Fruit fly (Drosophila melanogaster): ENCODE results near the gene CG34135.
A peak's percentile ranks its signal among the peaks of the same experiment; 100 is the strongest.

The CG34135 gene

dm6 chr3R:8729542-8729941 is 38.4 kb downstream of the CG34135 start, which contains the start of gene ranshi:
ranshi (minus strand) TSS chr3R:8729693.
- no peak for TF ChIP-seq pad (GFP tag; optimal IDR thresholded peaks at IDR 0.05)
- no peak for TF ChIP-seq CG11617 (GFP tag; optimal IDR thresholded peaks at IDR 0.05)
- TF ChIP-seq Clk (GFP tag; optimal IDR thresholded peaks at IDR 0.05), result no peak
- TF ChIP-seq tj (GFP tag; optimal IDR thresholded peaks at IDR 0.05), result no peak
- TF ChIP-seq CG14711 (tag; optimal IDR thresholded peaks at IDR 0.05), result no peak
- no peak for TF ChIP-seq CG7045 (GFP tag; optimal IDR thresholded peaks at IDR 0.05)
- TF ChIP-seq kay (GFP tag; ENCODE audit: borderline replicate concordance), result peak; percentile 39
- TF ChIP-seq CG1620 (GFP tag; optimal IDR thresholded peaks at IDR 0.05), result no peak

dm6 chr3R:8726632-8727031 is 41.4 kb downstream of the CG34135 start, which contains the start of gene CG8159:
CG8159 (plus strand) TSS chr3R:8726854.
- peak; percentile 25 for TF ChIP-seq CG7101 (tag; optimal IDR thresholded peaks at IDR 0.05)
- TF ChIP-seq CG5204 (GFP tag; optimal IDR thresholded peaks at IDR 0.05), result no peak
- TF ChIP-seq Mnt (GFP tag; optimal IDR thresholded peaks at IDR 0.05), result peak; percentile 19
- TF ChIP-seq bab1 (GFP tag; optimal IDR thresholded peaks at IDR 0.05), result no peak
- no peak for TF ChIP-seq Crg-1 (GFP tag; optimal IDR thresholded peaks at IDR 0.05)

dm6 chr3R:8725179-8725578 is 42.8 kb downstream of the CG34135 start, which contains the start of gene ouib:
ouib (plus strand) TSS chr3R:8725479.
- TF ChIP-seq kay (GFP tag; ENCODE audit: borderline replicate concordance) (peak; percentile 73), Crg-1 (GFP tag; optimal IDR thresholded peaks at IDR 0.05) (no peak), cnc (optimal IDR thresholded peaks at IDR 0.05) (no peak), Hr96 (GFP tag; optimal IDR thresholded peaks at IDR 0.05) (no peak), bab1 (GFP tag; optimal IDR thresholded peaks at IDR 0.05) (no peak), ovo (GFP tag; optimal IDR thresholded peaks at IDR 0.05) (no peak), CG33017 (tag; optimal IDR thresholded peaks at IDR 0.05) (no peak)

- TF ChIP-seq pad (GFP tag; optimal IDR thresholded peaks at IDR 0.05) (no peak), tj (GFP tag; optimal IDR thresholded peaks at IDR 0.05) (peak; percentile 58)
Observed at dm6 chr3R:8722962-8723548, 44.9 kb downstream of the CG34135 start, which contains the start of gene nom. nom (plus strand) TSS chr3R:8723174.

- TF ChIP-seq CG12768 (GFP tag; optimal IDR thresholded peaks at IDR 0.05) (no peak), kay (GFP tag; ENCODE audit: borderline replicate concordance) (peak; percentile 47), Clk (GFP tag; optimal IDR thresholded peaks at IDR 0.05) (no peak), cnc (optimal IDR thresholded peaks at IDR 0.05) (no peak)
Observed at dm6 chr3R:8721071-8721470, 46.9 kb downstream of the CG34135 start, which contains the start of gene CG8136. CG8136 (plus strand) TSS chr3R:8721371.

- TF ChIP-seq CG14711 (tag; optimal IDR thresholded peaks at IDR 0.05) (no peak), bab1 (GFP tag; optimal IDR thresholded peaks at IDR 0.05) (no peak), cic (GFP tag; optimal IDR thresholded peaks at IDR 0.05) (no peak), Hr96 (GFP tag; optimal IDR thresholded peaks at IDR 0.05) (no peak), CG33017 (tag; optimal IDR thresholded peaks at IDR 0.05) (no peak), Mnt (GFP tag; optimal IDR thresholded peaks at IDR 0.05) (no peak), Clk (GFP tag; optimal IDR thresholded peaks at IDR 0.05) (no peak), CG7101 (tag; optimal IDR thresholded peaks at IDR 0.05) (no peak), cnc (optimal IDR thresholded peaks at IDR 0.05) (no peak), CG7045 (GFP tag; optimal IDR thresholded peaks at IDR 0.05) (no peak), Crg-1 (GFP tag; optimal IDR thresholded peaks at IDR 0.05) (no peak), tj (GFP tag; optimal IDR thresholded peaks at IDR 0.05) (no peak), kay (GFP tag; ENCODE audit: borderline replicate concordance) (no peak), toe (GFP tag; optimal IDR thresholded peaks at IDR 0.05) (no peak), ovo (GFP tag; optimal IDR thresholded peaks at IDR 0.05) (no peak), CG12768 (GFP tag; optimal IDR thresholded peaks at IDR 0.05) (no peak), pad (GFP tag; optimal IDR thresholded peaks at IDR 0.05) (no peak)
Observed at dm6 chr3R:8718898-8719297, 49.1 kb downstream of the CG34135 start, which contains the start of gene CG11760. CG11760 (plus strand) TSS chr3R:8719198.

- TF ChIP-seq toe (GFP tag; optimal IDR thresholded peaks at IDR 0.05) (peak; percentile 46), kay (GFP tag; ENCODE audit: borderline replicate concordance) (peak; percentile 4), ovo (GFP tag; optimal IDR thresholded peaks at IDR 0.05) (no peak), Clk (GFP tag; optimal IDR thresholded peaks at IDR 0.05) (no peak), Hr96 (GFP tag; optimal IDR thresholded peaks at IDR 0.05) (peak; percentile 25)
Observed at dm6 chr3R:8718356-8718755, 49.6 kb downstream of the CG34135 start, which contains the start of gene Cks85A. Cks85A (minus strand) TSS chr3R:8718456.

- TF ChIP-seq ovo (GFP tag; optimal IDR thresholded peaks at IDR 0.05), result no peak
- TF ChIP-seq bab1 (GFP tag; optimal IDR thresholded peaks at IDR 0.05), result peak; percentile 12
Observed at dm6 chr3R:8716551-8716879, 51.5 kb downstream of the CG34135 start.

Measured in whole organism, adult.